Fruit fly (Drosophila melanogaster) whole organism, adult: ENCODE results near the gene Plod.

Experiments used
- CG14711 ChIP-seq: fragments of 200-800 bp; sonication (Bioruptor generic); optimal IDR thresholded peaks from 2 replicates; lab custom pipeline; 2018; ENCODE audit warnings: missing biosample characterization, mild to moderate bottlenecking, missing genetic modification characterization, moderate library complexity
- CG33017 ChIP-seq: fragments of 200-800 bp; sonication (Bioruptor generic); optimal IDR thresholded peaks from 2 replicates; lab custom pipeline; 2018; ENCODE audit warnings: missing biosample characterization, mild to moderate bottlenecking, missing genetic modification characterization, moderate library complexity
- CG7045 ChIP-seq: fragments of 200-800 bp; sonication (Bioruptor generic); optimal IDR thresholded peaks from 2 replicates; lab custom pipeline; 2017; ENCODE audit warnings: missing biosample characterization, mild to moderate bottlenecking, missing genetic modification characterization
- cic ChIP-seq: fragments of 200-800 bp; sonication (Bioruptor generic); optimal IDR thresholded peaks from 2 replicates; lab custom pipeline; 2017; ENCODE audit warnings: missing biosample characterization, mild to moderate bottlenecking, missing genetic modification characterization, moderate library complexity
- kay ChIP-seq: fragments of 200-800 bp; sonication (Bioruptor generic); peaks from one replicate; lab custom pipeline; 2016; ENCODE audit warnings: missing biosample characterization, missing genetic modification characterization, borderline replicate concordance
- tj ChIP-seq: fragments of 200-800 bp; sonication (Bioruptor generic); optimal IDR thresholded peaks from 3 replicates; lab custom pipeline; 2017; ENCODE audit warnings: missing biosample characterization, mild to moderate bottlenecking, missing genetic modification characterization, moderate library complexity

DNA sequence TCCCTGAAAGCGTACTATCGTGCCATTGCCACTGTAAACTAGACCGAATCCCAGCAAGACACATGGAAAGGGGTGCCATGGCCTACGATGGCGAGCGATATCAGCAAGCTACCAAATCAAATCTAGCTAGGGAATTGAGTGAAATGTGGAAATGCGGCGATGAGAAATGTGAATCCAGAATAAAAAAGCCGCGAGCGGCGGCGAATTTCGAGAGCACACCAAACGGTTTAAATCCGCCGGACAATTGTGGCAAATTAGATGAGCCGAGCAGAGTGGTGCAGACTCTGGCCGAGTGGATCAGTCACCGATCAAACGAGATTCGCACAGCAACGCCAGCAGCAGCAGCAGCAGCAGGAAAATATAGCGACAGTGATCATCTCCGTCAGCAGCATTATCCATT, 4.8 kb downstream of the Plod start, which contains the start of gene nkt:
- TF ChIP-seq CG14711 (no peak), cic (GFP tag; lab: Kevin White, UChicago) (no peak), kay (no peak), CG33017 (tag; lab: Kevin White, UChicago) (no peak), tj (no peak), CG7045 (GFP tag; lab: Kevin White, UChicago) (no peak)
